Fruit fly (Drosophila melanogaster) whole organism, embryonic: ENCODE data around the gene gw.

ENCODE experiments used
- CG10209 ChIP-seq: fragments of 200-800 bp; sonication (Bioruptor generic); optimal IDR thresholded peaks from 3 replicates; lab custom pipeline; 2017; ENCODE audit warnings: missing biosample characterization, mild to moderate bottlenecking, missing genetic modification characterization, missing genetic modification reagents
- CG10366 ChIP-seq: fragments of 200-800 bp; sonication (Bioruptor generic); IDR thresholded peaks from 2 replicates; pipeline ENCODE4 v1.3.6; 2022; ENCODE audit warnings: missing biosample characterization, missing genetic modification characterization
- CG10959 ChIP-seq: fragments of 200-800 bp; sonication (Bioruptor generic); IDR thresholded peaks from 2 replicates; pipeline ENCODE4 v1.3.6; 2022; ENCODE audit warnings: missing biosample characterization, missing genetic modification characterization
- CG11560 ChIP-seq: fragments of 200-800 bp; sonication (Bioruptor generic); IDR thresholded peaks from 3 replicates; pipeline ENCODE4 v1.3.6; 2022; ENCODE audit warnings: missing biosample characterization, missing genetic modification characterization
- CG12744 ChIP-seq: fragments of 200-800 bp; sonication (Bioruptor generic); optimal IDR thresholded peaks from 2 replicates; lab custom pipeline; 2016; ENCODE audit warnings: missing biosample characterization, missing genetic modification characterization
- CG13123 ChIP-seq: fragments of 200-800 bp; sonication (Bioruptor generic); optimal IDR thresholded peaks from 2 replicates; lab custom pipeline; 2016; ENCODE audit warnings: missing biosample characterization, missing genetic modification characterization
- CG13775 ChIP-seq: fragments of 200-800 bp; sonication (Bioruptor generic); optimal IDR thresholded peaks from 3 replicates; lab custom pipeline; 2017; ENCODE audit warnings: missing biosample characterization, mild to moderate bottlenecking, missing genetic modification characterization
- CG15601 ChIP-seq: fragments of 200-800 bp; sonication (Bioruptor generic); optimal IDR thresholded peaks from 3 replicates; lab custom pipeline; 2019; ENCODE audit warnings: missing biosample characterization, mild to moderate bottlenecking, missing genetic modification characterization, moderate library complexity
- CG17802 ChIP-seq: fragments of 200-800 bp; sonication (Bioruptor generic); optimal IDR thresholded peaks from 2 replicates; lab custom pipeline; 2018; ENCODE audit warnings: missing biosample characterization, mild to moderate bottlenecking, missing genetic modification characterization, moderate library complexity
- CG2116 ChIP-seq: fragments of 200-800 bp; sonication (Bioruptor generic); optimal IDR thresholded peaks from 3 replicates; lab custom pipeline; 2018; ENCODE audit warnings: missing biosample characterization, mild to moderate bottlenecking, missing genetic modification characterization
- CG2202 ChIP-seq: fragments of 200-800 bp; sonication (Bioruptor generic); optimal IDR thresholded peaks from 2 replicates; lab custom pipeline; 2018; ENCODE audit warnings: missing biosample characterization, mild to moderate bottlenecking, missing genetic modification characterization
- CG2712 ChIP-seq: fragments of 200-800 bp; optimal IDR thresholded peaks from 3 replicates; lab custom pipeline; 2019; ENCODE audit warnings: missing biosample characterization, mild to moderate bottlenecking, missing genetic modification characterization, moderate library complexity
- CG32532 ChIP-seq: fragments of 200-800 bp; sonication (Bioruptor generic); IDR thresholded peaks from 2 replicates; pipeline ENCODE4 v1.3.6; 2022; ENCODE audit warnings: missing biosample characterization, missing genetic modification characterization
- CG32772 ChIP-seq: fragments of 200-800 bp; sonication (Bioruptor generic); IDR thresholded peaks from 2 replicates; pipeline ENCODE4 v1.3.6; 2022; ENCODE audit warnings: missing biosample characterization, missing genetic modification characterization
- CG3407 ChIP-seq: fragments of 200-800 bp; sonication (Bioruptor generic); optimal IDR thresholded peaks from 2 replicates; lab custom pipeline; 2018; ENCODE audit warnings: missing biosample characterization, mild to moderate bottlenecking, missing genetic modification characterization
- CG34376 ChIP-seq: fragments of 200-800 bp; sonication (Bioruptor generic); optimal IDR thresholded peaks from 2 replicates; lab custom pipeline; 2018; ENCODE audit warnings: missing biosample characterization, mild to moderate bottlenecking, missing genetic modification characterization
- CG34422 ChIP-seq: fragments of 200-800 bp; sonication (Bioruptor generic); IDR thresholded peaks from 3 replicates; pipeline ENCODE4 v1.3.6; 2022; ENCODE audit warnings: missing biosample characterization, missing genetic modification characterization
- CG3847 ChIP-seq: fragments of 200-800 bp; sonication (Bioruptor generic); IDR thresholded peaks from 2 replicates; pipeline ENCODE4 v1.3.6; 2022; ENCODE audit warnings: missing biosample characterization, missing genetic modification characterization
- CG4424 ChIP-seq: fragments of 200-800 bp; sonication (Bioruptor generic); optimal IDR thresholded peaks from 3 replicates; lab custom pipeline; 2016; ENCODE audit warnings: missing biosample characterization, missing genetic modification characterization
- CG6175 ChIP-seq: fragments of 200-800 bp; sonication (Bioruptor generic); IDR thresholded peaks from 3 replicates; pipeline ENCODE4 v1.3.6; 2022; ENCODE audit warnings: missing biosample characterization, missing genetic modification characterization
- CG6813 ChIP-seq: fragments of 200-800 bp; sonication (Bioruptor generic); optimal IDR thresholded peaks from 2 replicates; lab custom pipeline; 2017; ENCODE audit warnings: missing biosample characterization, missing genetic modification characterization, mild to moderate bottlenecking, moderate library complexity, missing genetic modification reagents
- CG8281 ChIP-seq: fragments of 200-800 bp; sonication (Bioruptor generic); optimal IDR thresholded peaks from 2 replicates; lab custom pipeline; 2018; ENCODE audit warnings: missing biosample characterization, mild to moderate bottlenecking, missing genetic modification characterization, moderate library complexity
- CG8944 ChIP-seq: fragments of 200-800 bp; sonication (Bioruptor generic); optimal IDR thresholded peaks from 3 replicates; lab custom pipeline; 2016; ENCODE audit warnings: missing biosample characterization, missing genetic modification characterization
- CTCF ChIP-seq: fragments of 200-800 bp; sonication (Bioruptor generic); optimal IDR thresholded peaks from 2 replicates; lab custom pipeline; 2017; ENCODE audit warnings: missing biosample characterization, mild to moderate bottlenecking, missing genetic modification characterization, moderate library complexity
- CoRest ChIP-seq: fragments of 200-800 bp; sonication (Bioruptor generic); optimal IDR thresholded peaks from 3 replicates; lab custom pipeline; 2018; ENCODE audit warnings: missing biosample characterization, mild to moderate bottlenecking, missing genetic modification characterization, moderate library complexity
- Dip3 ChIP-seq: fragments of 200-800 bp; sonication (Bioruptor generic); optimal IDR thresholded peaks from 3 replicates; lab custom pipeline; 2016; ENCODE audit warnings: missing biosample characterization, missing genetic modification characterization
- Doc2 ChIP-seq: fragments of 200-800 bp; sonication (Bioruptor generic); IDR thresholded peaks from 2 replicates; pipeline ENCODE4 v1.3.6; 2022; ENCODE audit warnings: missing biosample characterization, missing genetic modification characterization
- Fer1 ChIP-seq: fragments of 200-800 bp; sonication (Bioruptor generic); optimal IDR thresholded peaks from 2 replicates; lab custom pipeline; 2017; ENCODE audit warnings: missing biosample characterization, mild to moderate bottlenecking, missing genetic modification characterization
- Fer2 ChIP-seq: fragments of 200-800 bp; sonication (Bioruptor generic); optimal IDR thresholded peaks from 2 replicates; lab custom pipeline; 2018; ENCODE audit warnings: missing biosample characterization, mild to moderate bottlenecking, missing genetic modification characterization, moderate library complexity
- HHEX ChIP-seq: fragments of 200-800 bp; sonication (Bioruptor generic); optimal IDR thresholded peaks from 3 replicates; lab custom pipeline; 2017; ENCODE audit warnings: missing biosample characterization, mild to moderate bottlenecking, missing genetic modification characterization, missing genetic modification reagents
- Jarid2 ChIP-seq: fragments of 200-800 bp; sonication (Bioruptor generic); optimal IDR thresholded peaks from 3 replicates; lab custom pipeline; 2017; ENCODE audit warnings: mild to moderate bottlenecking, missing biosample characterization, missing genetic modification reagents, missing genetic modification characterization
- MESR4 ChIP-seq: fragments of 200-800 bp; sonication (Bioruptor generic); optimal IDR thresholded peaks from 2 replicates; lab custom pipeline; 2018; ENCODE audit warnings: missing biosample characterization, mild to moderate bottlenecking, missing genetic modification characterization, moderate library complexity
- Nf-YC ChIP-seq: fragments of 200-800 bp; optimal IDR thresholded peaks from 3 replicates; lab custom pipeline; 2019; ENCODE audit warnings: missing biosample characterization, mild to moderate bottlenecking, missing genetic modification characterization, moderate library complexity
- Pdp1 ChIP-seq, 2 experiments: fragments of 200-800 bp; sonication (Bioruptor generic); optimal IDR thresholded peaks; 3 replicates each; lab custom pipeline; 2016; ENCODE audit warnings: missing biosample characterization in 2 of 2, missing genetic modification characterization in 2 of 2, mild to moderate bottlenecking in 1 of 2, moderate library complexity in 1 of 2
- Six4 ChIP-seq: fragments of 200-800 bp; sonication (Bioruptor generic); optimal IDR thresholded peaks from 2 replicates; lab custom pipeline; 2016; ENCODE audit warnings: missing biosample characterization, missing genetic modification characterization
- Usf ChIP-seq: fragments of 200-800 bp; sonication (Bioruptor generic); optimal IDR thresholded peaks from 2 replicates; lab custom pipeline; 2017; ENCODE audit warnings: missing genotype, missing biosample characterization, missing genetic modification characterization
- YL-1 ChIP-seq: fragments of 200-800 bp; sonication (Bioruptor generic); optimal IDR thresholded peaks from 3 replicates; lab custom pipeline; 2017; ENCODE audit warnings: missing biosample characterization, mild to moderate bottlenecking, missing genetic modification characterization
- abd-A ChIP-seq: fragments of 200-800 bp; sonication (Bioruptor generic); optimal IDR thresholded peaks from 3 replicates; lab custom pipeline; 2019; ENCODE audit warnings: missing biosample characterization, mild to moderate bottlenecking, missing genetic modification characterization, moderate library complexity
- ara ChIP-seq: fragments of 200-800 bp; sonication (Bioruptor generic); IDR thresholded peaks from 2 replicates; pipeline ENCODE4 v1.3.6; 2022; ENCODE audit warnings: missing biosample characterization, missing genetic modification characterization
- bigmax ChIP-seq: fragments of 200-800 bp; sonication (Bioruptor generic); optimal IDR thresholded peaks from 2 replicates; lab custom pipeline; 2018; ENCODE audit warnings: missing biosample characterization, mild to moderate bottlenecking, missing genetic modification characterization
- crc ChIP-seq: fragments of 200-800 bp; sonication (Bioruptor generic); optimal IDR thresholded peaks from 2 replicates; lab custom pipeline; 2016; ENCODE audit warnings: missing biosample characterization, missing genetic modification characterization
- emc ChIP-seq: fragments of 200-800 bp; sonication (Bioruptor generic); optimal IDR thresholded peaks from 2 replicates; lab custom pipeline; 2016; ENCODE audit warnings: missing biosample characterization, missing genetic modification characterization
- en ChIP-seq: fragments of 200-800 bp; sonication (Bioruptor generic); optimal IDR thresholded peaks from 2 replicates; lab custom pipeline; 2016; ENCODE audit warnings: missing biosample characterization, missing genetic modification characterization
- inv ChIP-seq: fragments of 200-800 bp; sonication (Bioruptor generic); IDR thresholded peaks from 2 replicates; pipeline ENCODE4 v1.3.6; 2022; ENCODE audit warnings: missing biosample characterization, missing genetic modification characterization; ENCODE audit not compliant: partially characterized antibody
- mld ChIP-seq: fragments of 200-800 bp; sonication (Bioruptor generic); IDR thresholded peaks from 3 replicates; pipeline ENCODE4 v1.3.6; 2022; ENCODE audit warnings: missing biosample characterization, missing genetic modification characterization; ENCODE audit not compliant: partially characterized antibody
- nerfin-1 ChIP-seq: fragments of 200-800 bp; sonication (Bioruptor generic); optimal IDR thresholded peaks from 3 replicates; lab custom pipeline; 2019; ENCODE audit warnings: missing biosample characterization, mild to moderate bottlenecking, missing genetic modification characterization, moderate library complexity
- prd ChIP-seq, 3 experiments: fragments of >200 bp in 2 of 3; fragments of 200-800 bp in 1 of 3; sonication (Bioruptor generic) in 1 of 3; optimal IDR thresholded peaks in 2 of 3; IDR thresholded peaks in 1 of 3; 2 replicates in 2 of 3; 3 replicates in 1 of 3; pipeline versions ENCODE4 v1.3.6 to Lab custom; 2017 to 2022; ENCODE audit warnings: missing biosample characterization in 1 of 3, missing genetic modification characterization in 1 of 3
- sens ChIP-seq: fragments of 200-800 bp; sonication (Bioruptor generic); peaks from one replicate; lab custom pipeline; 2016; ENCODE audit warnings: missing biosample characterization, missing genetic modification characterization
- usp ChIP-seq: fragments of >200 bp; optimal IDR thresholded peaks from 2 replicates; lab custom pipeline; 2017; ENCODE audit warnings: missing biosample characterization, missing genetic modification characterization
- vfl ChIP-seq: fragments of 200-800 bp; sonication (Bioruptor generic); optimal IDR thresholded peaks from 2 replicates; lab custom pipeline; 2016; ENCODE audit warnings: missing biosample characterization, missing genetic modification characterization
- wdn ChIP-seq: fragments of 200-800 bp; sonication (Bioruptor generic); IDR thresholded peaks from 2 replicates; pipeline ENCODE4 v1.3.6; 2022; ENCODE audit warnings: missing biosample characterization, missing genetic modification characterization

Gene gw

dm6 chr4:663055-663670 is 2.8 kb upstream of the gw start, which contains the start of the genes CG46466 and Slip1 (continued):
- TF ChIP-seq Usf (no peak), CG8281 (tag; lab: Kevin White, UChicago) (no peak), CG10959 (GFP tag; lab: Robert Waterston, UW) (no peak), vfl (no peak), CG6175 (GFP tag; lab: Robert Waterston, UW) (no peak), mld (GFP tag; lab: Robert Waterston, UW) (no peak), Fer1 (GFP tag; lab: Kevin White, UChicago) (no peak), CG2712 (tag; lab: Kevin White, UChicago) (peak; percentile 28), wdn (GFP tag; lab: Robert Waterston, UW) (no peak), CTCF (GFP tag; lab: Kevin White, UChicago) (no peak), Dip3 (GFP tag; lab: Kevin White, UChicago) (no peak), usp (GFP tag; lab: Kevin White, UChicago) (no peak), CG15601 (tag; lab: Kevin White, UChicago) (no peak), CG34376 (GFP tag; lab: Kevin White, UChicago) (no peak), nerfin-1 (tag; lab: Kevin White, UChicago) (no peak), crc (GFP tag; lab: Kevin White, UChicago) (no peak), CG3847 (no peak), prd (optimal IDR thresholded peaks at IDR 0.05; lab: Kevin White, UChicago) (no peak), prd (GFP tag; IDR thresholded peaks at IDR 0.05; lab: Robert Waterston, UW) (no peak), ara (GFP tag; lab: Robert Waterston, UW) (no peak), CoRest (peak; percentile 59), YL-1 (GFP tag; lab: Kevin White, UChicago) (no peak), HHEX (GFP tag; lab: Kevin White, UChicago) (no peak), CG32772 (GFP tag; lab: Robert Waterston, UW) (no peak), CG6813 (GFP tag; lab: Kevin White, UChicago) (no peak), inv (GFP tag; lab: Robert Waterston, UW) (peak; percentile 24; the same call in 1 of the 2 replicates), Jarid2 (no peak), Nf-YC (tag; lab: Kevin White, UChicago) (no peak), abd-A (no peak), CG17802 (tag; lab: Kevin White, UChicago) (peak; percentile 96), CG8944 (GFP tag; lab: Kevin White, UChicago) (no peak), CG34422 (GFP tag; lab: Robert Waterston, UW) (no peak; the same call in 2 of the 3 replicates), emc (GFP tag; lab: Kevin White, UChicago) (no peak), Fer2 (tag; lab: Kevin White, UChicago) (no peak), CG4424 (peak; percentile 27), CG2202 (tag; lab: Kevin White, UChicago) (no peak), CG3407 (GFP tag; lab: Kevin White, UChicago) (no peak), bigmax (no peak), CG10366 (GFP tag; lab: Robert Waterston, UW) (no peak)
- TF ChIP-seq, all 482 proteins: peak for 78

dm6 chr4:662101-662500 is 1.7 kb upstream of the gw start:
- TF ChIP-seq CG32772 (GFP tag; lab: Robert Waterston, UW), result no peak
- no peak for TF ChIP-seq CG34422 (GFP tag; lab: Robert Waterston, UW)
- TF ChIP-seq Pdp1 (GFP tag; optimal IDR thresholded peaks at IDR 0.05; lab: Kevin White, UChicago), result peak in 1 of 2 experiments; percentile 31
- peak; percentile 71 for TF ChIP-seq sens (GFP tag; lab: Kevin White, UChicago)
- no peak for TF ChIP-seq CG2116 (GFP tag; lab: Kevin White, UChicago)
- peak; percentile 5 for TF ChIP-seq MESR4 (GFP tag; lab: Kevin White, UChicago)
- no peak for TF ChIP-seq CG13123 (GFP tag; lab: Kevin White, UChicago)
- no peak for TF ChIP-seq CG10209
- no peak for TF ChIP-seq en (GFP tag; lab: Kevin White, UChicago)
- no peak for TF ChIP-seq CG11560 (tag; lab: Robert Waterston, UW)
- no peak for TF ChIP-seq CG13775 (GFP tag; lab: Kevin White, UChicago)
- no peak for TF ChIP-seq Six4
- TF ChIP-seq CG32532 (GFP tag; lab: Robert Waterston, UW), result no peak
- TF ChIP-seq CG12744 (GFP tag; lab: Kevin White, UChicago), result no peak
- TF ChIP-seq Doc2 (GFP tag; lab: Robert Waterston, UW), result no peak
